Worm (Caenorhabditis elegans): ENCODE results near the gene lir-3.

The lir-3 gene

ce11 chrII:11175347-11175746, 9.3 kb downstream of the lir-3 start:
- TF ChIP-seq pha-4 (tag; optimal IDR thresholded peaks at IDR 0.05) (no peak), gmeb-2 (tag; optimal IDR thresholded peaks at IDR 0.05) (no peak), tbx-7 (tag; optimal IDR thresholded peaks at IDR 0.05) (no peak), hlh-15 (tag; optimal IDR thresholded peaks at IDR 0.05) (no peak), ceh-18 (tag; optimal IDR thresholded peaks at IDR 0.05) (no peak), T23F11.4 (GFP tag; optimal IDR thresholded peaks at IDR 0.05) (no peak), ceh-30 (tag; optimal IDR thresholded peaks at IDR 0.05) (no peak), ceh-24 (tag; optimal IDR thresholded peaks at IDR 0.05) (no peak), syd-9 (tag; optimal IDR thresholded peaks at IDR 0.05) (no peak), fkh-10 (GFP tag; optimal IDR thresholded peaks at IDR 0.05) (no peak), ztf-16 (tag; optimal IDR thresholded peaks at IDR 0.05) (no peak), ahr-1 (tag; optimal IDR thresholded peaks at IDR 0.05) (no peak)

- peak; percentile 13 for TF ChIP-seq ceh-31 (tag; optimal IDR thresholded peaks at IDR 0.05)
Measured at ce11 chrII:11168893-11169292, 15.7 kb downstream of the lir-3 start.

ce11 chrII:11167039-11167438, 17.6 kb downstream of the lir-3 start:
- TF ChIP-seq ama-1 (optimal IDR thresholded peaks at IDR 0.05): peak; percentile 68
- no peak for TF ChIP-seq pros-1 (tag; optimal IDR thresholded peaks at IDR 0.05)
- TF ChIP-seq C08G9.2 (tag; optimal IDR thresholded peaks at IDR 0.05): peak; percentile 18

- TF ChIP-seq ceh-48 (tag; optimal IDR thresholded peaks at IDR 0.05) (peak; percentile 49), unc-42 (tag; optimal IDR thresholded peaks at IDR 0.05) (peak; percentile 18), hlh-8 (tag; optimal IDR thresholded peaks at IDR 0.05) (no peak), nfya-1 (tag; optimal IDR thresholded peaks at IDR 0.05) (peak; percentile 7), pag-3 (tag; optimal IDR thresholded peaks at IDR 0.05; ENCODE audit: borderline replicate concordance) (no peak)
Measured at ce11 chrII:11166414-11166813, 18.2 kb downstream of the lir-3 start.

- TF ChIP-seq lim-6 (tag; optimal IDR thresholded peaks at IDR 0.05) (no peak), gmeb-2 (tag; optimal IDR thresholded peaks at IDR 0.05) (no peak), fax-1 (tag; optimal IDR thresholded peaks at IDR 0.05) (no peak), nfya-1 (tag; optimal IDR thresholded peaks at IDR 0.05) (no peak), sdc-2 (tag; optimal IDR thresholded peaks at IDR 0.05) (no peak), hlh-6 (tag; optimal IDR thresholded peaks at IDR 0.05) (no peak), ceh-19 (GFP tag; optimal IDR thresholded peaks at IDR 0.05) (no peak), zip-5 (tag; optimal IDR thresholded peaks at IDR 0.05) (no peak), ets-4 (tag; optimal IDR thresholded peaks at IDR 0.05) (no peak), pax-1 (tag; optimal IDR thresholded peaks at IDR 0.05) (no peak)
Measured at ce11 chrII:11163291-11163690, 21.3 kb downstream of the lir-3 start.

DNA sequence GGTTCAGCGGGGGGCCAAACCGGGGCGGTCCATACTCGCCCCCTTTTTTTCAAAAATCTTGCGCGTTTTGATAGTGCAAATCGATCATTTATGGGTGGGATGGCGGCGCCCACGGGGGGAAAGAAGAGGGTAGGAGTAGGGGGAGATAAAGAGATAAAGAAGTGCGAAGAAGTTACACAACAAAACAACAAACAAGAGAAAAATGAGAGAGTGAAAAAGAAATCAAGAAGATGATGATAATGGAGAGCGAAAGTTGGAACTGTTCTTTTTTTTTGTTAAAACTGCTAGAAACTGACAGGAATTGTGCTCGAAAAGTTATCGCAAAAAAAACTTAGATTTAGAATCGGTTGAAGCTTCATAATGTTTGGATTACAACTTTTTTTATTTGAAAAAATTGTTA, 22.2 kb downstream of the lir-3 start, which contains the start of gene ptr-13:
Gene ptr-13 (minus strand): TSS at position 92 of the 400 bp plus-strand sequence.
- no peak for TF ChIP-seq ceh-18 (tag; optimal IDR thresholded peaks at IDR 0.05)
- no peak for TF ChIP-seq gmeb-2 (tag; optimal IDR thresholded peaks at IDR 0.05)

DNA sequence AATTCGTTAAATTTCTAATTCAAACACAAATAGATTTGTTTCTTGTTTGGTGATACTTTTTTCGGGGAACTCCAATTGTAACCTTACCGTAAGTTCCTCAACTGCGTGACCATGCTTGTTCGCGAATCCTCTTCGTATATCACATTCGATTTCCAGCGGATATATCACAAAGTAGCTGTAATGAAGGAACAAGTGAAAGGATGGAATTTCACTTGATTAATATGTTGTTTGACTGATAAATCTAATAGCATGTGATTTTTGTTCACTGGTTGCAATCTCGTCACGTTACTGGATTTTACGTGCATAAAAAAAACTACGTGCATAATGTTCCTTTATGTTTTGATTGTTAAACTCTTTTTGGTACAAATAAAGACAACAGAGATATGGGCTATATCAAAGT, 22.9 kb downstream of the lir-3 start:
- TF ChIP-seq pha-2 (tag; optimal IDR thresholded peaks at IDR 0.05): no peak
- TF ChIP-seq ahr-1 (tag; optimal IDR thresholded peaks at IDR 0.05): no peak
- TF ChIP-seq che-1 (tag; optimal IDR thresholded peaks at IDR 0.05): no peak
- TF ChIP-seq unc-3 (GFP tag; conservative IDR thresholded peaks at IDR 0.05): no peak
- TF ChIP-seq unc-3 (tag; optimal IDR thresholded peaks at IDR 0.05): no peak
- no peak for TF ChIP-seq pat-9 (tag; optimal IDR thresholded peaks at IDR 0.05)
- no peak for TF ChIP-seq elt-4 (tag; optimal IDR thresholded peaks at IDR 0.05)
- no peak for TF ChIP-seq ttx-3 (tag; optimal IDR thresholded peaks at IDR 0.05)
- no peak for TF ChIP-seq syd-9 (tag; optimal IDR thresholded peaks at IDR 0.05)
